Worm (Caenorhabditis elegans): Measurements from ENCODE around the gene srh-146.

ce11 chrV:2960894-2961293, 46.8 kb downstream of the srh-146 start, which contains the start of gene srw-144:
- TF ChIP-seq scrt-1 (GFP tag; IDR thresholded peaks at IDR 0.05) (no peak), flt-1 (GFP tag; IDR thresholded peaks at IDR 0.05) (no peak), hmbx-1 (tag; optimal IDR thresholded peaks at IDR 0.05) (no peak), tra-4 (tag; optimal IDR thresholded peaks at IDR 0.05) (no peak), ceh-13 (GFP tag; optimal IDR thresholded peaks at IDR 0.05) (no peak), ama-1 (optimal IDR thresholded peaks at IDR 0.05) (no peak), aly-1 (tag; optimal IDR thresholded peaks at IDR 0.05) (no peak), tbx-11 (GFP tag; IDR thresholded peaks at IDR 0.05) (no peak), sea-1 (GFP tag; conservative IDR thresholded peaks at IDR 0.05) (no peak), ceh-36 (tag; optimal IDR thresholded peaks at IDR 0.05) (no peak), B0310.2 (tag; optimal IDR thresholded peaks at IDR 0.05) (no peak), hmg-4 (GFP tag; optimal IDR thresholded peaks at IDR 0.05) (no peak), pes-1 (GFP tag; IDR thresholded peaks at IDR 0.05) (no peak)

Data from whole organism, early embryonic.